Fruit fly (Drosophila melanogaster): ENCODE results near the gene CG17105.

CG17105 gene

DNA sequence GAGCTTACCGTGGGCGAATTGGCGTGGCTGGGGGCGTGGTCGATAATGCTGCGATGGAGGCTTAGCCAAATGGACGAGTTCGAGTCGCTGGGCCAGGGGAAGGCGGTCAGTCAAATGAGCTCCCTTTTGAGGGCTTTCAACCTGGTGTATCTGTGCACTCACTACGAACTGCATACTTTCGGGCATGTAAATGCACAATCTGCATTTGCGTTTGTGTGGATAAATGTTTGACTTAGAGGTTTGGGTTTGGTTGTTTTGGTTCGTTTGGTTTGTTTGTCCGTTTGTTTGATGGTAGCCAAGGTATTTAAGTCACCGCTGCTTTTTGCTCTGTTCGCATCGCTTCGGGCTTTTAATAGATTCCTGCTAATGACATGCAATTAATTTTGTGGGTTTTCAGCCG, 30.4 kb downstream of the CG17105 start:
- TF ChIP-seq psq (optimal IDR thresholded peaks at IDR 0.05): no peak

DNA sequence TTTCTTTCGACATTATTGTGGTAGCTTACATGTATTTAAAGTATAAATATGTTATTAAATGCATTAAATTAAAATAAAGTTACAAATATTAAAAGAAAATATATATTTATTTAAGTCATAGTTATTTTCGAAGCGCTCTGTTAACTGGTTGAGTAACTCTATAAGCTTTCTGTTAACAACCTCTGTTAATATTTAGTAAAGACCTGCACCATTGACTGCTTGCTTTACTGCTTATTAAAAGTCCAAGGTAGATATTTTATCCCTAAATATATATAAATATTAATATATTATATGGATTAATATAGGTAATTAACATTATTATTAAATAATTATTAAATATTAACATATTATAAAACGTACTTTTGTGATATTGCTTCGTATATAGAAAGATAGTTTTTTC, 40.7 kb downstream of the CG17105 start:
- TF ChIP-seq CG8478 (optimal IDR thresholded peaks at IDR 0.05) (no peak), Dll (optimal IDR thresholded peaks at IDR 0.05) (no peak), psq (optimal IDR thresholded peaks at IDR 0.05) (no peak), pan (optimal IDR thresholded peaks at IDR 0.05) (no peak), usp (GFP tag; optimal IDR thresholded peaks at IDR 0.05) (no peak), EcR (GFP tag; optimal IDR thresholded peaks at IDR 0.05) (no peak)

dm6 chr2L:10723903-10724302, 43.1 kb downstream of the CG17105 start, which contains the start of gene CG6431:
CG6431 (plus strand) TSS chr2L:10724203.
- no peak for TF ChIP-seq EcR (GFP tag; optimal IDR thresholded peaks at IDR 0.05)
- TF ChIP-seq usp (GFP tag; optimal IDR thresholded peaks at IDR 0.05): no peak
- no peak for TF ChIP-seq psq (optimal IDR thresholded peaks at IDR 0.05)
- TF ChIP-seq Dll (optimal IDR thresholded peaks at IDR 0.05): no peak
- no peak for TF ChIP-seq CG8478 (optimal IDR thresholded peaks at IDR 0.05)
- TF ChIP-seq pan (optimal IDR thresholded peaks at IDR 0.05): no peak

dm6 chr2L:10728751-10729150, 47.9 kb downstream of the CG17105 start, which contains the start of gene CG6443:
CG6443 (plus strand) TSS chr2L:10728978.
- no peak for TF ChIP-seq pan (optimal IDR thresholded peaks at IDR 0.05)
- TF ChIP-seq usp (GFP tag; optimal IDR thresholded peaks at IDR 0.05): no peak
- TF ChIP-seq psq (optimal IDR thresholded peaks at IDR 0.05): no peak

- TF ChIP-seq CG8478 (optimal IDR thresholded peaks at IDR 0.05) (no peak), EcR (GFP tag; optimal IDR thresholded peaks at IDR 0.05) (no peak), usp (GFP tag; optimal IDR thresholded peaks at IDR 0.05) (no peak), Dll (optimal IDR thresholded peaks at IDR 0.05) (no peak), psq (optimal IDR thresholded peaks at IDR 0.05) (no peak), pan (optimal IDR thresholded peaks at IDR 0.05) (no peak)
Measured at dm6 chr2L:10729955-10730354, 49.1 kb downstream of the CG17105 start, which contains the start of gene CG17118. CG17118 (plus strand) TSS chr2L:10730255.
